Fruit fly (Drosophila melanogaster): ENCODE measurements around the gene Edem2.
"Not testable (repeated sequence)": the region's sequence is repeated elsewhere in the genome, so short reads cannot be mapped to it uniquely, and the experiment has no call there.

Gene Edem2

DNA sequence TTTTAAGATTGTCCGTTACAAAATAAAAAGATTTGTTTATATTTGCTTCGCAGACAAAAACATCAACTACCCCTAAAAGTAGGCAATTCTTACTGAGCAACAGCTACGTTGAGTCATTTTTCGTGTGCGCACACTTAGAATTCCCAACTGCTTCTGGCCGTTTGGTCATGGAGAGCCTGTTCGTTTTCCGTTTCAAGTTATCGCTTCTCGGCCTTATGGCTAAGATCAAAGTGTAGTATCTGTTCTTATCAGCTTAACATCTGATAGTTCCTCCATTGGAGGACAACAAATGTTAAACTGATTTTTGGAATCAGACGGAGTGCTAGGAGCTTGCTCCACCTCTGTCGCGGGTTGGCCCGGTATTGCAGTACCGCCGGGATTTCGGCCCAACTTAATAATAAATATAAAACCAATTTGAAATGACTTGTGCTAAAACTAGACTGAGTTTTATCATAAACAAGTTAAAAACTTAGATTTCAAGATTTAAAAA is 23.7 kb downstream of the Edem2 start (continued):
- TF ChIP-seq lilli (GFP tag; optimal IDR thresholded peaks at IDR 0.05) (peak; percentile 59), HHEX (GFP tag; optimal IDR thresholded peaks at IDR 0.05) (peak; percentile 69), CG34376 (GFP tag; optimal IDR thresholded peaks at IDR 0.05) (peak; percentile 88), CG16813 (GFP tag; IDR thresholded peaks at IDR 0.05; ENCODE audit: partially characterized antibody) (peak; percentile 54; the same call in 2 of the 3 replicates), CG14441 (GFP tag; IDR thresholded peaks at IDR 0.05) (peak; percentile 43; the same call in 1 of the 2 replicates), mirr (GFP tag; optimal IDR thresholded peaks at IDR 0.05) (peak; percentile 76), NC2β (GFP tag; optimal IDR thresholded peaks at IDR 0.05) (peak; percentile 69), CG17385 (GFP tag; optimal IDR thresholded peaks at IDR 0.05) (peak; percentile 50), sob (GFP tag; IDR thresholded peaks at IDR 0.05) (peak; percentile 81), vfl (GFP tag; optimal IDR thresholded peaks at IDR 0.05) (peak; percentile 21), Taf1 (GFP tag; IDR thresholded peaks at IDR 0.05) (peak; percentile 46; the same call in 1 of the 2 replicates), CoRest (tag; optimal IDR thresholded peaks at IDR 0.05) (peak; percentile 36), CG12104 (GFP tag; optimal IDR thresholded peaks at IDR 0.05) (peak; percentile 5), CG11085 (GFP tag; IDR thresholded peaks at IDR 0.05) (peak; percentile 61; the same call in 1 of the 2 replicates), scrt (GFP tag; optimal IDR thresholded peaks at IDR 0.05) (peak; percentile 39), chn (GFP tag; optimal IDR thresholded peaks at IDR 0.05) (peak; percentile 27), her (GFP tag; optimal IDR thresholded peaks at IDR 0.05) (peak; percentile 73), jumu (GFP tag; optimal IDR thresholded peaks at IDR 0.05) (peak; percentile 43), pan (GFP tag; optimal IDR thresholded peaks at IDR 0.05 in 1 of 2, IDR thresholded peaks at IDR 0.05 in 1 of 2) (peak in 1 of 2 experiments; percentile 73), repo (GFP tag; optimal IDR thresholded peaks at IDR 0.05) (peak; percentile 73), phol (tag; optimal IDR thresholded peaks at IDR 0.05) (peak; percentile 7), insv (GFP tag; optimal IDR thresholded peaks at IDR 0.05) (peak in 1 of 2 experiments; percentile 63), Nf-YC (tag; optimal IDR thresholded peaks at IDR 0.05) (peak; percentile 37), CG11247 (GFP tag; IDR thresholded peaks at IDR 0.05) (peak; percentile 70), CG9817 (tag; optimal IDR thresholded peaks at IDR 0.05) (peak; percentile 26), CG17829 (tag; optimal IDR thresholded peaks at IDR 0.05) (peak; percentile 73), CG3838 (GFP tag; optimal IDR thresholded peaks at IDR 0.05) (peak; percentile 27), Chrac-16 (GFP tag; optimal IDR thresholded peaks at IDR 0.05) (peak; percentile 13), Dbx (GFP tag; IDR thresholded peaks at IDR 0.05) (peak; percentile 86), CG16779 (GFP tag; IDR thresholded peaks at IDR 0.05) (peak; percentile 51; the same call in 1 of the 2 replicates), CG4424 (GFP tag; optimal IDR thresholded peaks at IDR 0.05) (peak; percentile 35), CG1792 (GFP tag; optimal IDR thresholded peaks at IDR 0.05) (peak; percentile 58), CG12391 (tag; optimal IDR thresholded peaks at IDR 0.05) (peak; percentile 33), chif (GFP tag; optimal IDR thresholded peaks at IDR 0.05) (peak in 1 of 2 experiments; percentile 52), B-H2 (GFP tag; optimal IDR thresholded peaks at IDR 0.05) (peak; percentile 39), ssp (GFP tag; IDR thresholded peaks at IDR 0.05) (peak; percentile 29; the same call in 1 of the 2 replicates), sisA (GFP tag; IDR thresholded peaks at IDR 0.05) (peak; percentile 49; the same call in 1 of the 2 replicates), gsb (GFP tag; IDR thresholded peaks at IDR 0.05) (peak; percentile 24; the same call in 1 of the 2 replicates), lmd (GFP tag; IDR thresholded peaks at IDR 0.05) (0 out of 2 replicates have a peak, but pooled peaks have one; percentile 20), CG10979 (tag; optimal IDR thresholded peaks at IDR 0.05) (peak; percentile 42), ERR (GFP tag; optimal IDR thresholded peaks at IDR 0.05) (peak; percentile 76), CG1233 (GFP tag; optimal IDR thresholded peaks at IDR 0.05) (peak; percentile 67), CG9876 (GFP tag; optimal IDR thresholded peaks at IDR 0.05) (peak; percentile 23), Fer1 (GFP tag; optimal IDR thresholded peaks at IDR 0.05) (peak; percentile 10), CG10366 (GFP tag; IDR thresholded peaks at IDR 0.05) (peak; percentile 44; the same call in 1 of the 2 replicates), CG18262 (tag; optimal IDR thresholded peaks at IDR 0.05) (peak; percentile 44), CG33557 (GFP tag; optimal IDR thresholded peaks at IDR 0.05) (peak; percentile 16), CG42726 (GFP tag; IDR thresholded peaks at IDR 0.05; ENCODE audit: partially characterized antibody) (peak; percentile 80), CG13624 (GFP tag; optimal IDR thresholded peaks at IDR 0.05) (peak; percentile 71)
- not testable (repeated sequence) for TF ChIP-seq pan (optimal IDR thresholded peaks at IDR 0.05)
